Fruit fly (Drosophila melanogaster): ENCODE measurements around the gene CG42726.

DNA sequence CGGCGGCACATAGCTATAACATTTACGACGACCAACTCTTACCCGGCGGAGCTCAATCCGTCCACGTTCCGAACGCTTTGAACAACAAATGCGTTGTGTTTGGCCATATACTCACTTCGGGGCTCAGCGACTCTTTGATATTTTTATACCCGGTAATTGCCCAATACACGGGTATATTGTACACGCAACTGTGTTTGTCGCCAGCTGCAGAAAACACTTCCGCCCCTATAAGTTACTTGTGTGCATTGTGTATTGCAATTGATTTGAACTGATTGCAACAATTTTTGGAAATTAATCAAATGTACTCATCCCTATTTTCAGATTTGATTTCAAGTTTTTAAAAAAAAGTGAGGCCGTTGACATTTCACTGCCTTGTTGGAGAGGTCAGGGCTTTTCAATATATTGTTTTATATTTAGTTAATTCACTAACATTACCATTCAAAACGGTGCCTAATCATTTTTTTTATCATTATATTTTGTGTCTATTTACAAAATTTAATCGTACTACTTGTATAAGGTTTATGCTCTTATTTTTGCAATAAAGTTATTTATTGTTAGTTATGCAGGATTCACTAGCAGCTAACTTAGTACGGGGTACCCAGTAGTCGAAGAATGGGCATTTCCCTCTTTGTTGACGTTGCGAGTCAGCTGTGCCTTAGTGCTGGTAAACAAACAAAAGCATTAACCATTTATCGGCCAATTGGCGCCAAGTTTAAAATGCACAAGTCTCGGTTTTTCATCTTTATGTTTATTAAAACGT is 4.7 kb upstream of the CG42726 start, which contains the start of gene Nagk:
- TF ChIP-seq rn (GFP tag; IDR thresholded peaks at IDR 0.05) (no peak), D1 (tag; optimal IDR thresholded peaks at IDR 0.05) (no peak), CG8159 (tag; optimal IDR thresholded peaks at IDR 0.05) (no peak), fd96Ca (GFP tag; IDR thresholded peaks at IDR 0.05) (no peak), CG17806 (tag; optimal IDR thresholded peaks at IDR 0.05) (peak; percentile 21), CG13204 (GFP tag; optimal IDR thresholded peaks at IDR 0.05) (no peak), CG12605 (GFP tag; IDR thresholded peaks at IDR 0.05) (0 out of 2 replicates have a peak, but pooled peaks have one; percentile 6), EcR (GFP tag; optimal IDR thresholded peaks at IDR 0.05) (peak; percentile 44), Pif1B (GFP tag; optimal IDR thresholded peaks at IDR 0.05) (no peak)
